Fruit fly (Drosophila melanogaster) whole organism, pupa: ENCODE data around the gene CG32986.

ENCODE experiments used
- CG12605 ChIP-seq: fragments of 200-800 bp; sonication (Bioruptor generic); IDR thresholded peaks from 2 replicates; pipeline ENCODE4 v1.3.6; 2022; ENCODE audit warnings: missing biosample characterization, missing genetic modification characterization
- CG13204 ChIP-seq: fragments of 200-800 bp; sonication (Bioruptor generic); optimal IDR thresholded peaks from 2 replicates; lab custom pipeline; 2018; ENCODE audit warnings: missing biosample characterization, mild to moderate bottlenecking, missing genetic modification characterization, moderate library complexity
- CG14655 ChIP-seq: fragments of 200-800 bp; sonication (Bioruptor generic); optimal IDR thresholded peaks from 3 replicates; lab custom pipeline; 2017; ENCODE audit warnings: mild to moderate bottlenecking, missing biosample characterization, missing genetic modification reagents, missing genetic modification characterization
- CG15710 ChIP-seq: fragments of 200-800 bp; sonication (Bioruptor generic); optimal IDR thresholded peaks from 2 replicates; lab custom pipeline; 2018; ENCODE audit warnings: missing biosample characterization, mild to moderate bottlenecking, missing genetic modification characterization, moderate library complexity
- CG32121 ChIP-seq: fragments of 200-800 bp; sonication (Bioruptor generic); IDR thresholded peaks from 2 replicates; pipeline ENCODE4 v1.3.6; 2022; ENCODE audit warnings: missing biosample characterization, missing genetic modification characterization
- CG4496 ChIP-seq: fragments of 200-800 bp; sonication (Bioruptor generic); IDR thresholded peaks from 3 replicates; pipeline ENCODE4 v1.3.6; 2022; ENCODE audit warnings: missing biosample characterization, missing genetic modification characterization
- CG8159 ChIP-seq: fragments of 200-800 bp; sonication (Bioruptor generic); optimal IDR thresholded peaks from 3 replicates; lab custom pipeline; 2018; ENCODE audit warnings: missing biosample characterization, mild to moderate bottlenecking, missing genetic modification characterization, moderate library complexity
- CG8301 ChIP-seq: fragments of 200-800 bp; sonication (Bioruptor generic); optimal IDR thresholded peaks from 2 replicates; lab custom pipeline; 2018; ENCODE audit warnings: missing biosample characterization, mild to moderate bottlenecking, missing genetic modification characterization
- EcR ChIP-seq: fragments of 200-800 bp; sonication (Bioruptor generic); optimal IDR thresholded peaks from 3 replicates; lab custom pipeline; 2019; ENCODE audit warnings: missing biosample characterization, missing genetic modification characterization, mild to moderate bottlenecking, moderate library complexity, missing genetic modification reagents
- Ets98B ChIP-seq: fragments of 200-800 bp; sonication (Bioruptor generic); IDR thresholded peaks from 2 replicates; pipeline ENCODE4 v1.3.6; 2022; ENCODE audit warnings: missing biosample characterization, missing genetic modification characterization
- Pif1A ChIP-seq: fragments of 200-800 bp; sonication (Bioruptor generic); optimal IDR thresholded peaks from 3 replicates; lab custom pipeline; 2016; ENCODE audit warnings: missing biosample characterization, missing genetic modification characterization
- Pif1B ChIP-seq: fragments of 200-800 bp; sonication (Bioruptor generic); optimal IDR thresholded peaks from 3 replicates; lab custom pipeline; 2016; ENCODE audit warnings: missing biosample characterization, missing genetic modification characterization
- fd96Ca ChIP-seq: fragments of 200-800 bp; sonication (Bioruptor generic); IDR thresholded peaks from 3 replicates; pipeline ENCODE4 v1.3.6; 2022; ENCODE audit warnings: missing biosample characterization, missing genetic modification characterization
- rn ChIP-seq: fragments of 200-800 bp; sonication (Bioruptor generic); IDR thresholded peaks from 2 replicates; pipeline ENCODE4 v1.3.6; 2022; ENCODE audit warnings: missing biosample characterization, missing genetic modification characterization

DNA sequence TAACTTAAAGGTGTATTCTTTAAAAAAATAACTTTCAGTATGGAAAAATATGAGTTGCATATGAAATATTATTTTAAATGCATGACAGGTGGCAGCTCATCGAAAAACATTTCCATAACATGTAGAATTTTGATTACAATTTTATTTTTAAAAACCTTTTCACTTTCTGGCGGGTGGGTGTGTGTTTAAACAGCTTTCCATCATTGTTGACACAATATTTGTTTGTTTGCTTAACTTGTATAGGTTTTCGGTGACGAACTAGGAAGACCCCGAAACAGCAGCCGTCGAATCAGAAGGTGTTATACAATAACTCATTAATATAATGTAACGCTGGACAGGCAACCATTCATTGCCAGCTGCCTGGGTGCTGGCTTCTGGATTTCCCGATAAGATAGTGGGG is 2.7 kb upstream of the CG32986 start:
- TF ChIP-seq rn (GFP tag; lab: Robert Waterston, UW): no peak
- no peak for TF ChIP-seq CG8159 (tag; lab: Kevin White, UChicago)
- no peak for TF ChIP-seq EcR (GFP tag; lab: Kevin White, UChicago)
- TF ChIP-seq CG13204 (GFP tag; lab: Kevin White, UChicago): no peak
- no peak for TF ChIP-seq CG8301
- no peak for TF ChIP-seq CG4496
- no peak for TF ChIP-seq CG32121 (GFP tag; lab: Robert Waterston, UW)
- TF ChIP-seq fd96Ca (GFP tag; lab: Robert Waterston, UW): no peak
- TF ChIP-seq Pif1B (GFP tag; lab: Kevin White, UChicago): no peak
- no peak for TF ChIP-seq CG14655
- no peak for TF ChIP-seq Pif1A (GFP tag; lab: Kevin White, UChicago)
- TF ChIP-seq CG15710 (tag; lab: Kevin White, UChicago): no peak
- no peak for TF ChIP-seq Ets98B (GFP tag; lab: Robert Waterston, UW)
- TF ChIP-seq CG12605 (GFP tag; lab: Robert Waterston, UW): no peak
